Worm (Caenorhabditis elegans) whole organism, L2 larva: ENCODE results near the gene lgc-49.
"Not testable (repeated sequence)": the region's sequence is repeated elsewhere in the genome, so short reads cannot be mapped to it uniquely, and the experiment has no call there.

Experiments
- C34F6.9 ChIP-seq: fragments of 150-350 bp; optimal IDR thresholded peaks from 2 replicates; lab custom pipeline; 2014; ENCODE audit warnings: missing biosample characterization, missing genetic modification characterization
- F13H6.1 ChIP-seq: sonication (generic microtip); optimal IDR thresholded peaks from 2 replicates; lab custom pipeline; 2016; ENCODE audit warnings: missing genetic modification characterization, missing compliant biosample characterization
- R02D3.7 ChIP-seq: fragments of 150-350 bp; optimal IDR thresholded peaks from 2 replicates; lab custom pipeline; 2014; ENCODE audit warnings: missing biosample characterization, missing genetic modification characterization
- aly-2 ChIP-seq: fragments of 150-350 bp; optimal IDR thresholded peaks from 2 replicates; lab custom pipeline; 2014; ENCODE audit warnings: missing biosample characterization, missing genetic modification characterization
- ama-1 ChIP-seq: fragments of 150-350 bp; optimal IDR thresholded peaks from 2 replicates; lab custom pipeline; 2018; ENCODE audit warnings: inconsistent platforms
- crh-2 ChIP-seq: sonication (generic microtip); optimal IDR thresholded peaks from 2 replicates; lab custom pipeline; 2017; ENCODE audit warnings: missing biosample characterization, missing genetic modification characterization
- dmd-4 ChIP-seq: sonication (generic microtip); optimal IDR thresholded peaks from 2 replicates; lab custom pipeline; 2017; ENCODE audit warnings: missing biosample characterization, missing genetic modification characterization
- elt-3 ChIP-seq: sonication (generic microtip); optimal IDR thresholded peaks from 2 replicates; lab custom pipeline; 2017; ENCODE audit warnings: missing biosample characterization, missing genetic modification characterization
- fos-1 ChIP-seq: fragments of 150-350 bp; optimal IDR thresholded peaks from 2 replicates; lab custom pipeline; 2014; ENCODE audit warnings: missing biosample characterization, missing genetic modification characterization
- gmeb-1 ChIP-seq: fragments of 150-350 bp; optimal IDR thresholded peaks from 2 replicates; lab custom pipeline; 2014; ENCODE audit warnings: missing biosample characterization, missing genetic modification characterization
- lin-13 ChIP-seq: fragments of 150-350 bp; optimal IDR thresholded peaks from 2 replicates; lab custom pipeline; 2014; ENCODE audit warnings: missing biosample characterization, missing genetic modification reagents, missing genetic modification characterization
- lin-39 ChIP-seq: fragments of 150-350 bp; optimal IDR thresholded peaks from 2 replicates; lab custom pipeline; 2014; ENCODE audit warnings: missing biosample characterization, missing genetic modification reagents, missing genetic modification characterization
- lsy-2 ChIP-seq, 2 experiments: fragments of 150-350 bp in 1 of 2; sonication (generic microtip) in 1 of 2; optimal IDR thresholded peaks; 2 replicates each; lab custom pipeline; 2014 to 2017; ENCODE audit warnings: missing biosample characterization in 2 of 2, missing genetic modification characterization in 2 of 2
- mab-5 ChIP-seq: fragments of 150-350 bp; optimal IDR thresholded peaks from 2 replicates; lab custom pipeline; 2014; ENCODE audit warnings: missing biosample characterization, missing genetic modification characterization
- mdl-1 ChIP-seq, 2 experiments: fragments of 150-350 bp in 1 of 2; sonication (generic microtip) in 1 of 2; optimal IDR thresholded peaks; 2 replicates each; lab custom pipeline; 2017; ENCODE audit warnings: missing biosample characterization in 2 of 2, missing genetic modification characterization in 2 of 2
- nhr-11 ChIP-seq: fragments of 150-350 bp; optimal IDR thresholded peaks from 2 replicates; lab custom pipeline; 2014; ENCODE audit warnings: missing biosample characterization, missing genetic modification characterization
- nhr-12 ChIP-seq: fragments of 150-350 bp; optimal IDR thresholded peaks from 2 replicates; lab custom pipeline; 2014; ENCODE audit warnings: missing biosample characterization, missing genetic modification characterization
- nhr-129 ChIP-seq: fragments of 150-350 bp; optimal IDR thresholded peaks from 2 replicates; lab custom pipeline; 2014; ENCODE audit warnings: missing biosample characterization, missing genetic modification characterization
- nhr-21 ChIP-seq: fragments of 150-350 bp; optimal IDR thresholded peaks from 2 replicates; lab custom pipeline; 2014; ENCODE audit warnings: missing biosample characterization, missing genetic modification characterization
- nhr-237 ChIP-seq: fragments of 150-350 bp; optimal IDR thresholded peaks from 2 replicates; lab custom pipeline; 2014; ENCODE audit warnings: missing biosample characterization, missing genetic modification characterization
- nhr-25 ChIP-seq: fragments of 150-350 bp; sonication (generic microtip); optimal IDR thresholded peaks from 3 replicates; lab custom pipeline; 2014; ENCODE audit warnings: missing biosample characterization, missing genetic modification characterization
- nhr-6 ChIP-seq: fragments of 150-350 bp; optimal IDR thresholded peaks from 2 replicates; lab custom pipeline; 2014; ENCODE audit warnings: missing biosample characterization, missing genetic modification characterization
- peb-1 ChIP-seq: fragments of 150-350 bp; optimal IDR thresholded peaks from 2 replicates; lab custom pipeline; 2014; ENCODE audit warnings: missing biosample characterization, missing genetic modification characterization
- skn-1 ChIP-seq: sonication (generic microtip); optimal IDR thresholded peaks from 2 replicates; lab custom pipeline; 2017; ENCODE audit warnings: missing biosample characterization, missing genetic modification characterization
- sma-3 ChIP-seq: sonication (generic microtip); optimal IDR thresholded peaks from 2 replicates; lab custom pipeline; 2016; ENCODE audit warnings: missing genetic modification reagents, missing genetic modification characterization, missing compliant biosample characterization
- sma-9 ChIP-seq, 2 experiments: fragments of 150-350 bp in 1 of 2; sonication (generic microtip) in 1 of 2; optimal IDR thresholded peaks; 2 replicates each; lab custom pipeline; 2014 to 2016; ENCODE audit warnings: missing genetic modification characterization in 2 of 2, mild to moderate bottlenecking in 1 of 2, missing biosample characterization in 1 of 2, missing compliant biosample characterization in 1 of 2, missing genetic modification reagents in 1 of 2, moderate library complexity in 1 of 2
- snpc-4 ChIP-seq: fragments of 150-350 bp; optimal IDR thresholded peaks from 2 replicates; lab custom pipeline; 2014; ENCODE audit warnings: missing biosample characterization, missing genetic modification characterization
- unc-62 ChIP-seq: fragments of 150-350 bp; optimal IDR thresholded peaks from 2 replicates; lab custom pipeline; 2014; ENCODE audit warnings: missing biosample characterization, missing genetic modification reagents, missing genetic modification characterization
- zag-1 ChIP-seq: fragments of 150-350 bp; optimal IDR thresholded peaks from 2 replicates; lab custom pipeline; 2014; ENCODE audit warnings: missing biosample characterization, missing genetic modification characterization
- ztf-1 ChIP-seq: fragments of 200-800 bp; sonication (Bioruptor generic); conservative IDR thresholded peaks from 2 replicates; pipeline ENCODE4 v1.3.6; 2022; ENCODE audit warnings: missing genetic modification characterization, missing compliant biosample characterization
- ztf-4 ChIP-seq: fragments of 150-350 bp; optimal IDR thresholded peaks from 2 replicates; lab custom pipeline; 2014; ENCODE audit warnings: missing biosample characterization, missing genetic modification characterization

Gene lgc-49

DNA sequence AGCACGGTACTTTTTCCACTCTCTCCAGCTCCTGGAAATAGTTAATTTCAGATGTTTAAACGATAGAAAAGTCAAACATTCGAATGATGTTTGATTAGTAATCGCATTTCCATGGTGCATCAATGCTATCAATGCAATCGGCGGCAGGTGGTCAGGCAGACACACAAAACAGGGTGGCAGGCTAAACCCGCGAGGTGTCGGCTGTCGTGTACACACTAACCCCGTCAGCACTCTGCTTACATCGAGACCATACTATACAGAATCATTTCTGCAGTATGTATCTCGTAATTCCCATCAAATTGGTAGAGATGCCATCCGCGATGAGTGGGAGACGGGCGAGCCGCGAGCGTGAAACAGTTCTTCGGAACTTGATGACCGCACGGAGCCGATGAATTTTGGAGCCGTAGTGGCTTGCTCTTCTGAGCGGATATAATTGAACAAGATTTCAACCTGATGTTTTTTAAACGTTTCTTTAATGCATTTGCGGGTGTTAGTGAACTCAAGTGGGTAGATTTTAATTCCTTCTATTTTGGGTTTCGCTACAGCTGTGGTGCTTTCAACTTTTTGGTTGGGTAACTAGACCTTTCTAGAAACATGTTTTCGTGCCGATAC is 14.3 kb upstream of the lgc-49 start:
- TF ChIP-seq sma-9 (GFP tag; optimal IDR thresholded peaks at IDR 0.05; lab: Kevin White, UChicago) (peak; percentile 87), fos-1 (tag; lab: Kevin White, UChicago) (peak; percentile 45), mdl-1 (tag; optimal IDR thresholded peaks at IDR 0.05; lab: Kevin White, UChicago) (peak in 1 of 2 experiments; percentile 23), gmeb-1 (tag; lab: Kevin White, UChicago) (peak; percentile 33), sma-3 (peak; percentile 69), snpc-4 (tag; lab: Kevin White, UChicago) (peak; percentile 96), nhr-129 (tag; lab: Kevin White, UChicago) (peak; percentile 29), nhr-21 (peak; percentile 59), F13H6.1 (tag; lab: Kevin White, UChicago) (peak; percentile 65), lin-13 (GFP tag; lab: Kevin White, UChicago) (peak; percentile 21), crh-2 (peak; percentile 24)
- TF ChIP-seq sma-9 (tag; optimal IDR thresholded peaks at IDR 0.05; lab: Kevin White, UChicago): not testable (repeated sequence)

DNA sequence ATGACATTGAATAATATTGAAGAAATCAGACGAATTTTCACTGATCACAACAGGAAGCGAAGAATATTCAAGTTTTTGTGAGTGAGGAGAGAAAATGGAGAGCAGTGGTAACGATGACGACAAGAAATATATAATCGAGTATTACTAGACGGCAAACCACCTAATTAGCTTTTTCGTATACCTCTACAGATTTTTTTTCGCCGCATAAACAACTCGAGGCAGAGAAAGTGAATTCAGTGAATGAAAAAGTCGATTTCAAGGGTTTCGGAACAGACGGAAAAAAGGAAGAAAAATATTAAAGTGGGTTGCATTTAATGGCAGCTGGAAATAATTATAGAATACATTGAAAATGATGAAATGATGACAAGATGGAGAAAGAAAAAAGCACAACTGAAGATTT is 13.5 kb upstream of the lgc-49 start, which contains the start of gene gpa-1:
Gene gpa-1 (minus strand): TSS at position 101 of the 400 bp plus-strand sequence.
- TF ChIP-seq aly-2 (tag; lab: Kevin White, UChicago): no peak
- no peak for TF ChIP-seq F13H6.1 (tag; lab: Kevin White, UChicago)
- no peak for TF ChIP-seq lin-39 (tag; lab: Kevin White, UChicago)
- TF ChIP-seq mab-5 (tag; lab: Kevin White, UChicago): no peak
- no peak for TF ChIP-seq nhr-11 (tag; lab: Kevin White, UChicago)
- TF ChIP-seq nhr-237 (tag; lab: Kevin White, UChicago): no peak
- TF ChIP-seq zag-1 (tag; lab: Kevin White, UChicago): no peak
- TF ChIP-seq mdl-1 (tag; optimal IDR thresholded peaks at IDR 0.05; lab: Kevin White, UChicago): no peak
- no peak for TF ChIP-seq ztf-1 (GFP tag; lab: Robert Waterston, UW)
- TF ChIP-seq nhr-12 (tag; lab: Kevin White, UChicago): no peak
- TF ChIP-seq nhr-6: no peak

DNA sequence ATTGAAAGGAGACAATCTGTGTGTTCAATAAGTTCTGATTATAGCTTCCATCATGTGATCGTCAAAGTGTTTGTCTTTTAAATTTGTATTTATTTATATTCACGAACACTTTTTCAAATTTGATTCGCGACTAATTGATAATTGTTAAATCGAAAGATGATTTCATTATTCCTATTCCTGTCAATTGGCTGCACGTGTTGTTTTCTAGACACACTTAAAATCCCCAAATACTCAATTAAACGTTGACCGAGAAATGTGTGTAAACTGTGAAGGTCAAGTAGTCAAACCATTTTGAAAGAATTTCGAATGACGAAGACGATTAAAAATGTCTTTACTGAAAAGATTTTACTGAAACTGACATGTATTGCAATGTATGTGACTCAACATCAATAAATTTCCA is 10.1 kb upstream of the lgc-49 start:
- TF ChIP-seq nhr-237 (tag; lab: Kevin White, UChicago): no peak
- peak; percentile 78 for TF ChIP-seq nhr-25 (tag; lab: Kevin White, UChicago)

DNA sequence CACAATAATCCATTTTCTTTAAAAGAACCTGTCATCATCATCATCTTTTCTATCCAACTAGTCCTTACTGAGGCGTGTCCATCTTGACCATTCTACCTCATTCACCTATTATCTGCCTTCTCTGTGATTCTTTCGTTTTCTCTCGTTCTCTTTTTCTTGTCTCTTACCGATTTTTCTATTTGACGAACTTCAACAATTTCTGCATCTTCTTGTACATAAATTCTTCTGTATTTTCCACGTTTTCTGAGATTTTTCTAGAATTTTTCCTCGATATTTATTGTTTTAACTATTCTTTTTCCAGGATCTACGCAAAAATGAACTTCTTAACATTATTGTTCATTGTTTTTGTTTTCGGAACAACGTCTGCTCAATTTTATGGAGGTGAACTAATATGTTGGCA is 8.2 kb upstream of the lgc-49 start, which contains the start of gene cnc-10:
Gene cnc-10 (plus strand): TSS at position 301 of the 400 bp plus-strand sequence.
- TF ChIP-seq ama-1 (lab: Kevin White, UChicago) (no peak), nhr-25 (tag; lab: Kevin White, UChicago) (peak; percentile 61)

DNA sequence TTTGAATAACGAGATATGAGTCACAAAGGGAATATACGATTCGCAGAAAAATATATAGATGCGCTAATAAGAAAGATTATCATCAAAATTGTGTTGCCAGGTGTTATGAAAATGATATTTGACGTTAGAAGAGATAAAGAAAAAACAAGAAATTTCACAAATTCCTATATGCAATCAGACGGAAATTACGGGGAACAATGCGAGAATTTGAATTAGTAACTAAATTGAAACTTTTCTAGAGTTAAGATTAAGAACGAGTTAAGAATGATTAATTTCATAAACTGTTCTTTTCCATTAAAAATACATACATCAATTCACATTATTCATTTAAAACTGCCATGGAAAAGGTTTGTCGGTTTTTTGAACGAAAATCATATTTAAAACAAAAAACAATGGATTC is 5.0 kb downstream of the lgc-49 start, which contains the start of gene clc-6:
Gene clc-6 (minus strand): TSS at position 101 of the 400 bp plus-strand sequence.
- TF ChIP-seq zag-1 (tag; lab: Kevin White, UChicago) (no peak), sma-9 (GFP tag; optimal IDR thresholded peaks at IDR 0.05; lab: Kevin White, UChicago) (no peak), sma-9 (tag; optimal IDR thresholded peaks at IDR 0.05; lab: Kevin White, UChicago) (no peak), nhr-129 (tag; lab: Kevin White, UChicago) (no peak), ztf-4 (tag; lab: Kevin White, UChicago) (no peak), lin-39 (tag; lab: Kevin White, UChicago) (no peak), lsy-2 (tag; optimal IDR thresholded peaks at IDR 0.05; lab: Kevin White, UChicago) (no peak), dmd-4 (tag; lab: Kevin White, UChicago) (no peak), peb-1 (tag; lab: Kevin White, UChicago) (no peak), R02D3.7 (tag; lab: Kevin White, UChicago) (no peak), nhr-21 (no peak), mab-5 (tag; lab: Kevin White, UChicago) (no peak), C34F6.9 (no peak), nhr-6 (no peak), elt-3 (tag; lab: Kevin White, UChicago) (no peak), skn-1 (tag; lab: Kevin White, UChicago) (no peak), unc-62 (GFP tag; lab: Kevin White, UChicago) (no peak)
